Fruit fly (Drosophila melanogaster): ENCODE data around the gene CG14073.

DNA sequence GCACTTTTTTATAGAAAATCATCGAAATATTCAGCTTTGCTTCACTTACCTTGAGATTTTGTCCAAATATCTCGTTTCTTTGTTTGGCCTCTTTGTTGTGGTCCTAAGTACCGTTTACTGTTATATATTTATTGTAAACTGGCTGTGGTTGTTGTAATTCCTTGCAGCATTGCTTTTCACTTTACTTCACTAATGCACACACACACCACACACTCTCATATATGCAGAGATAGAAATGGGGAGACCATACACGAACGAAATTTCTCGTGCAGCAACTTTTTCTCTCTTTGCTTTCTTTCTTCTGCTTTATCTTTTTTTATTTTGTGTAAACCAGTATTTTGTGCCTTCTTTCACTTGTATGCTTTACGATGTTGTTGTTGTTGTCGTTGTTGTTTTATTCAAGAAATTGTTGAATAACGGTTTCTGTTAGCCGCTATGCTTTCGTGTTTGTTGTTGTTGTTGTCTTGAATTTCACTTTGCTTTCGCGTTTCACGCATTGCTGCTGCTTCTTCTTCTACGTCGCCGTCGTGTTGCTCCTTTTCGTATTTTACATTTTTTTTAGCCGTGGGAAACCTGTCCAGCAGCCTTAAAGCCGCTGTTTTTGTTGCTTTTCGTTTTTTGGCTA lies 1.1 kb downstream of the CG14073 start:
- no peak for TF ChIP-seq CG10209 (GFP tag; optimal IDR thresholded peaks at IDR 0.05)
- TF ChIP-seq CG34422 (GFP tag; IDR thresholded peaks at IDR 0.05) = no peak
- TF ChIP-seq ase (GFP tag; IDR thresholded peaks at IDR 0.05) = no peak
- no peak for TF ChIP-seq CG42726 (GFP tag; IDR thresholded peaks at IDR 0.05; ENCODE audit: partially characterized antibody)
- TF ChIP-seq Fer1 (GFP tag; optimal IDR thresholded peaks at IDR 0.05) = no peak
- TF ChIP-seq CG4328 (GFP tag; optimal IDR thresholded peaks at IDR 0.05) = no peak
- TF ChIP-seq bab2 (GFP tag; optimal IDR thresholded peaks at IDR 0.05) = no peak
- no peak for TF ChIP-seq CTCF (GFP tag; optimal IDR thresholded peaks at IDR 0.05)
- no peak for TF ChIP-seq CG10979 (tag; optimal IDR thresholded peaks at IDR 0.05)
- TF ChIP-seq Doc3 (GFP tag; IDR thresholded peaks at IDR 0.05; ENCODE audit: partially characterized antibody) = no peak
- TF ChIP-seq C15 (GFP tag; IDR thresholded peaks at IDR 0.05) = no peak

Data from whole organism, embryonic.